Fruit fly (Drosophila melanogaster) whole organism, embryonic: ENCODE results near the gene CG14229.

Experiments used
- Abd-B ChIP-seq: fragments of 200-800 bp; sonication (Bioruptor generic); optimal IDR thresholded peaks from 2 replicates; lab custom pipeline; 2018; ENCODE audit warnings: missing biosample characterization, mild to moderate bottlenecking, missing genetic modification characterization, moderate library complexity
- Adf1 ChIP-seq: fragments of 200-800 bp; sonication (Bioruptor generic); IDR thresholded peaks from 2 replicates; pipeline ENCODE4 v1.3.6; 2022; ENCODE audit warnings: missing biosample characterization, missing genetic modification characterization
- CG10543 ChIP-seq: fragments of 200-800 bp; sonication (Bioruptor generic); optimal IDR thresholded peaks from 3 replicates; lab custom pipeline; 2017; ENCODE audit warnings: missing biosample characterization, mild to moderate bottlenecking, missing genetic modification characterization, moderate library complexity
- CG10654 ChIP-seq: fragments of 200-800 bp; sonication (Bioruptor generic); optimal IDR thresholded peaks from 2 replicates; lab custom pipeline; 2016; ENCODE audit warnings: missing biosample characterization, missing genetic modification characterization
- CG11696 ChIP-seq: fragments of 200-800 bp; sonication (Bioruptor generic); IDR thresholded peaks from 2 replicates; pipeline ENCODE4 v1.3.6; 2022; ENCODE audit warnings: missing biosample characterization, missing genetic modification characterization
- CG12769 ChIP-seq: fragments of 200-800 bp; sonication (Bioruptor generic); optimal IDR thresholded peaks from 2 replicates; lab custom pipeline; 2019; ENCODE audit warnings: missing biosample characterization, mild to moderate bottlenecking, missing genetic modification characterization, moderate library complexity
- CG15011 ChIP-seq: fragments of 200-800 bp; sonication (Bioruptor generic); optimal IDR thresholded peaks from 3 replicates; lab custom pipeline; 2018; ENCODE audit warnings: missing biosample characterization, mild to moderate bottlenecking, missing genetic modification characterization
- CG1602 ChIP-seq: fragments of 200-800 bp; sonication (Bioruptor generic); optimal IDR thresholded peaks from 3 replicates; lab custom pipeline; 2016; ENCODE audit warnings: missing biosample characterization, missing genetic modification characterization
- CG17802 ChIP-seq: fragments of 200-800 bp; sonication (Bioruptor generic); optimal IDR thresholded peaks from 2 replicates; lab custom pipeline; 2018; ENCODE audit warnings: missing biosample characterization, mild to moderate bottlenecking, missing genetic modification characterization, moderate library complexity
- CG18476 ChIP-seq: fragments of 200-800 bp; sonication (Bioruptor generic); optimal IDR thresholded peaks from 2 replicates; lab custom pipeline; 2016; ENCODE audit warnings: missing biosample characterization, mild to moderate bottlenecking, missing genetic modification characterization
- CG30020 ChIP-seq: fragments of 200-800 bp; optimal IDR thresholded peaks from 2 replicates; lab custom pipeline; 2019; ENCODE audit warnings: missing biosample characterization, mild to moderate bottlenecking, missing genetic modification characterization, moderate library complexity
- CG32767 ChIP-seq: fragments of 200-800 bp; sonication (Bioruptor generic); IDR thresholded peaks from 2 replicates; pipeline ENCODE4 v1.3.6; 2022; ENCODE audit warnings: missing biosample characterization, missing genetic modification characterization
- CG4360 ChIP-seq: fragments of 200-800 bp; sonication (Bioruptor generic); IDR thresholded peaks from 2 replicates; pipeline ENCODE4 v1.3.6; 2022; ENCODE audit warnings: missing biosample characterization, missing genetic modification characterization
- CG5180 ChIP-seq: fragments of 200-800 bp; sonication (Bioruptor generic); optimal IDR thresholded peaks from 3 replicates; lab custom pipeline; 2017; ENCODE audit warnings: missing biosample characterization, missing genetic modification characterization, mild to moderate bottlenecking, moderate library complexity, missing genetic modification reagents
- CG8478 ChIP-seq: fragments of >200 bp; optimal IDR thresholded peaks from 2 replicates; lab custom pipeline; 2018
- CG9876 ChIP-seq: fragments of 200-800 bp; sonication (Bioruptor generic); optimal IDR thresholded peaks from 2 replicates; lab custom pipeline; 2016; ENCODE audit warnings: missing biosample characterization, missing genetic modification characterization
- D ChIP-seq, 2 experiments: fragments of 200-800 bp in 1 of 2; fragments of >200 bp in 1 of 2; sonication (Bioruptor generic) in 1 of 2; optimal IDR thresholded peaks; 2 replicates in 1 of 2; 3 replicates in 1 of 2; lab custom pipeline; 2017; ENCODE audit warnings: mild to moderate bottlenecking in 1 of 2, missing biosample characterization in 1 of 2, missing genetic modification characterization in 1 of 2, missing genetic modification reagents in 1 of 2
- Deaf1 ChIP-seq: fragments of 200-800 bp; optimal IDR thresholded peaks from 3 replicates; lab custom pipeline; 2019; ENCODE audit warnings: missing biosample characterization, mild to moderate bottlenecking, missing genetic modification characterization, moderate library complexity
- Dfd ChIP-seq, 2 experiments: fragments of >200 bp; optimal IDR thresholded peaks; 2 replicates each; lab custom pipeline; 2017; ENCODE audit warnings: missing biosample characterization in 2 of 2, missing genetic modification characterization in 2 of 2
- Drgx ChIP-seq: fragments of 200-800 bp; sonication (Bioruptor generic); IDR thresholded peaks from 2 replicates; pipeline ENCODE4 v1.3.6; 2022; ENCODE audit warnings: missing biosample characterization, missing genetic modification characterization
- Hr39 ChIP-seq: fragments of >200 bp; optimal IDR thresholded peaks from 2 replicates; lab custom pipeline; 2017
- NC2α ChIP-seq: fragments of 200-800 bp; sonication (Bioruptor generic); optimal IDR thresholded peaks from 2 replicates; lab custom pipeline; 2016; ENCODE audit warnings: missing biosample characterization, missing genetic modification characterization
- Ptx1 ChIP-seq: fragments of 200-800 bp; sonication (Bioruptor generic); IDR thresholded peaks from 2 replicates; pipeline ENCODE4 v1.3.6; 2022; ENCODE audit warnings: missing biosample characterization, missing genetic modification characterization
- Spps ChIP-seq: fragments of 200-800 bp; sonication (Bioruptor generic); optimal IDR thresholded peaks from 2 replicates; lab custom pipeline; 2018; ENCODE audit warnings: missing biosample characterization, mild to moderate bottlenecking, missing genetic modification characterization
- Trl ChIP-seq, 3 experiments: fragments of >200 bp in 2 of 3; fragments of 200-800 bp in 1 of 3; sonication (Bioruptor generic) in 1 of 3; optimal IDR thresholded peaks; 2 replicates in 1 of 3; 3 replicates in 2 of 3; lab custom pipeline; 2016 to 2017; ENCODE audit warnings: missing biosample characterization in 1 of 3, missing genetic modification characterization in 1 of 3
- cg ChIP-seq: fragments of 200-800 bp; sonication (Bioruptor generic); optimal IDR thresholded peaks from 3 replicates; lab custom pipeline; 2019; ENCODE audit warnings: missing biosample characterization, mild to moderate bottlenecking, missing genetic modification characterization, moderate library complexity
- chinmo ChIP-seq: fragments of 200-800 bp; sonication (Bioruptor generic); IDR thresholded peaks from 4 replicates; pipeline ENCODE4 v1.3.6; 2022; ENCODE audit warnings: missing biosample characterization, missing genetic modification characterization; ENCODE audit not compliant: partially characterized antibody
- crol ChIP-seq: fragments of 200-800 bp; sonication (Bioruptor generic); IDR thresholded peaks from 2 replicates; pipeline ENCODE4 v1.3.6; 2022; ENCODE audit warnings: missing biosample characterization, missing genetic modification characterization
- dm ChIP-seq: fragments of 200-800 bp; sonication (Bioruptor generic); optimal IDR thresholded peaks from 3 replicates; lab custom pipeline; 2016; ENCODE audit warnings: missing biosample characterization, missing genetic modification characterization
- ems ChIP-seq: fragments of 200-800 bp; sonication (Bioruptor generic); optimal IDR thresholded peaks from 3 replicates; lab custom pipeline; 2016; ENCODE audit warnings: missing biosample characterization, missing genetic modification characterization
- inv ChIP-seq: fragments of 200-800 bp; sonication (Bioruptor generic); IDR thresholded peaks from 2 replicates; pipeline ENCODE4 v1.3.6; 2022; ENCODE audit warnings: missing biosample characterization, missing genetic modification characterization; ENCODE audit not compliant: partially characterized antibody
- pfk ChIP-seq: fragments of 200-800 bp; sonication (Bioruptor generic); optimal IDR thresholded peaks from 2 replicates; lab custom pipeline; 2018; ENCODE audit warnings: missing biosample characterization, mild to moderate bottlenecking, missing genetic modification characterization, moderate library complexity
- pum ChIP-seq: fragments of 200-800 bp; sonication (Bioruptor generic); optimal IDR thresholded peaks from 2 replicates; lab custom pipeline; 2016; ENCODE audit warnings: missing biosample characterization, missing genetic modification characterization
- pzg ChIP-seq: fragments of 200-800 bp; sonication (Bioruptor generic); optimal IDR thresholded peaks from 3 replicates; lab custom pipeline; 2018; ENCODE audit warnings: missing biosample characterization, mild to moderate bottlenecking, missing genetic modification characterization, moderate library complexity
- row ChIP-seq: fragments of 200-800 bp; sonication (Bioruptor generic); IDR thresholded peaks from 3 replicates; pipeline ENCODE4 v1.3.6; 2022; ENCODE audit warnings: missing biosample characterization, missing genetic modification characterization
- salm ChIP-seq: fragments of 200-800 bp; sonication (Bioruptor generic); optimal IDR thresholded peaks from 2 replicates; lab custom pipeline; 2018; ENCODE audit warnings: missing biosample characterization, mild to moderate bottlenecking, missing genetic modification characterization
- slp2 ChIP-seq: fragments of 200-800 bp; sonication (Bioruptor generic); optimal IDR thresholded peaks from 2 replicates; lab custom pipeline; 2016; ENCODE audit warnings: missing biosample characterization, missing genetic modification characterization
- ssp ChIP-seq: fragments of 200-800 bp; sonication (Bioruptor generic); IDR thresholded peaks from 2 replicates; pipeline ENCODE4 v1.3.6; 2022; ENCODE audit warnings: missing biosample characterization, missing genetic modification characterization
- trh ChIP-seq: fragments of 200-800 bp; sonication (Bioruptor generic); optimal IDR thresholded peaks from 2 replicates; lab custom pipeline; 2016; ENCODE audit warnings: missing biosample characterization, missing genetic modification characterization
- twi ChIP-seq: fragments of 200-800 bp; optimal IDR thresholded peaks from 2 replicates; lab custom pipeline; 2019; ENCODE audit warnings: missing biosample characterization, mild to moderate bottlenecking, missing genetic modification characterization, moderate library complexity

Gene CG14229

DNA sequence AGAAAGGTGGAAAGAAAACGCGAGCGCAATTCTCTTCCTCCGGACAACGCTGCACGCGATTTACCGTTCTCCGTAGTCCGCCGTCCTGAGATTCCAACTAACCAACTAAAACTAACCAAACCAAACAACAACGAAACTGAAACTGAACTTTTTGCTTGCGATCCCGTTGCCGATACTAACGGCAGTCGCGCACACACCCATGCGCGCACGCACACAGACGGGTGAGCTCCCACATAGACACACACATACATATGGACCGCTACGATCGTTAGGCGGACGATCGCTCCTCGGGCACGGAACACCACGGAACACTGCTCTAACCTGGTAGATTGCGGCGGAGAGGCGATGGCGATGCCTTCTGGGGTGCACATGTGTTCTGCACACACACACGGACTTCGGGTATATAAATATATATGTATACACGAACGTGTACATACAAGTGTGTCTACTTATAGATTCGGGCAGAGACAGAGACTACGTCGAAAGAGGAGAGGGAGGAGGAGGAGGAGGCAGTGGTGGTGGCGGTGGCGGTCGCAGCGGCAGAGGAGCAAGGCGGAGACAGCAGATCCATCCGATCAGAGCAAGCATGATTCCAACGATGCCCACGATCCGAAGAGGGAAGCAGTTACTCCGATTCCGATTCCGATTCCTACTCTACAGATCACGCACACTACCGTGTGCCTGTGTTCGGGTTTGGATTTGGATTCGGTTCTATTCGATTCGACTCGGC lies 18.0 kb upstream of the CG14229 start, which contains the start of gene meso18E:
Gene meso18E, minus strand, starts transcription at position 148 of the 730 bp plus-strand sequence.
- peak; percentile 91 for TF ChIP-seq crol (GFP tag; lab: Robert Waterston, UW)
- peak; percentile 19; the same call in 1 of the 2 replicates for TF ChIP-seq CG32767 (GFP tag; lab: Robert Waterston, UW)
- no peak for TF ChIP-seq CG1602 (GFP tag; lab: Kevin White, UChicago)
- TF ChIP-seq Hr39, result peak; percentile 97
- TF ChIP-seq dm (GFP tag; lab: Kevin White, UChicago), result no peak
- peak; percentile 86 for TF ChIP-seq CG12769 (tag; lab: Kevin White, UChicago)
- peak in 1 of 2 experiments; percentile 1 for TF ChIP-seq Dfd (GFP tag; optimal IDR thresholded peaks at IDR 0.05; lab: Kevin White, UChicago)
- peak; percentile 18 for TF ChIP-seq CG5180 (GFP tag; lab: Kevin White, UChicago)
- TF ChIP-seq CG15011 (GFP tag; lab: Kevin White, UChicago), result no peak
- TF ChIP-seq D (optimal IDR thresholded peaks at IDR 0.05; lab: Kevin White, UChicago), result no peak
- TF ChIP-seq D (GFP tag; optimal IDR thresholded peaks at IDR 0.05; lab: Kevin White, UChicago), result no peak
- TF ChIP-seq CG8478, result peak; percentile 68
- TF ChIP-seq pzg, result no peak
- TF ChIP-seq Ptx1 (GFP tag; lab: Robert Waterston, UW), result no peak
- no peak for TF ChIP-seq NC2α
- TF ChIP-seq pum (GFP tag; lab: Kevin White, UChicago), result no peak
- TF ChIP-seq CG11696 (GFP tag; lab: Robert Waterston, UW), result no peak
- peak in 1 of 2 experiments; percentile 48 for TF ChIP-seq Trl (optimal IDR thresholded peaks at IDR 0.05; lab: Kevin White, UChicago)
- TF ChIP-seq Trl (GFP tag; optimal IDR thresholded peaks at IDR 0.05; lab: Kevin White, UChicago), result no peak
- no peak for TF ChIP-seq row (GFP tag; lab: Robert Waterston, UW)
- no peak for TF ChIP-seq CG10654
- no peak for TF ChIP-seq trh (GFP tag; lab: Kevin White, UChicago)
- no peak for TF ChIP-seq inv (GFP tag; lab: Robert Waterston, UW)
- TF ChIP-seq Adf1 (GFP tag; lab: Robert Waterston, UW), result peak; percentile 65
- peak; percentile 53 for TF ChIP-seq pfk (GFP tag; lab: Kevin White, UChicago)
- TF ChIP-seq Spps, result no peak
- no peak for TF ChIP-seq CG9876 (GFP tag; lab: Kevin White, UChicago)
- no peak for TF ChIP-seq salm (tag; lab: Kevin White, UChicago)
- no peak for TF ChIP-seq Abd-B (GFP tag; lab: Kevin White, UChicago)
- TF ChIP-seq chinmo (GFP tag; lab: Robert Waterston, UW), result 0 out of 4 replicates have a peak, but pooled peaks have one; percentile 7
- peak; percentile 91 for TF ChIP-seq twi (tag; lab: Kevin White, UChicago)
- no peak for TF ChIP-seq ems (GFP tag; lab: Kevin White, UChicago)
- TF ChIP-seq Deaf1 (tag; lab: Kevin White, UChicago), result peak; percentile 95
- TF ChIP-seq cg (GFP tag; lab: Kevin White, UChicago), result peak; percentile 85
- peak; percentile 69 for TF ChIP-seq CG10543
- TF ChIP-seq CG18476 (GFP tag; lab: Kevin White, UChicago), result no peak

DNA sequence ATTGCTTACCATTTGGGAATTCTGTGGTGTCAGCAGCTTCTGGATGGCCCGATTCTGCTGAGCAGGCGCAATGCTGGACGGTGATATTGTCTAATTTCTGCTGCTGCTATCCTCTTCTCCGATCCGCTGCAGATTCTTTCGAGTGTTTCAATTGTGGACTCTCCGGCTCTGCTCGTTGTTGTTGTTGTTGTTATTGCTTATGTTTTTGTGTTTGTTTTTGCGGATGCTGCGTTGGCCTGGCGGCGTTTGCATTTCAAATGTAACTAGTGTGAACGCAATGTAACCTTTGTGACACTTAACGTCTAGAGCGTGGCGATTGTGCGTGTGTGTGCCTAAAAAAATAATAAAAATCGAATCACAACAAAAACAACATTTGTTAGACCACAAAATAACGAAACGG lies 16.9 kb upstream of the CG14229 start:
- TF ChIP-seq ssp (GFP tag; lab: Robert Waterston, UW) (0 out of 2 replicates have a peak, but pooled peaks have one; percentile 25), CG17802 (tag; lab: Kevin White, UChicago) (peak; percentile 52), slp2 (GFP tag; lab: Kevin White, UChicago) (no peak), CG4360 (GFP tag; lab: Robert Waterston, UW) (peak; percentile 83), CG30020 (peak; percentile 28), Drgx (GFP tag; lab: Robert Waterston, UW) (no peak)
- TF ChIP-seq, all 482 proteins: peak for 4
